Worm (Caenorhabditis elegans) whole organism, midembryonic: ENCODE data around the gene col-38.

Experiments used
- T22C8.4 ChIP-seq: fragments of 200-800 bp; sonication (Bioruptor generic); IDR thresholded peaks from 2 replicates; pipeline ENCODE4 v1.3.6; 2022; ENCODE audit warnings: missing genetic modification characterization, missing compliant biosample characterization
- cog-1 ChIP-seq: sonication (generic microtip); optimal IDR thresholded peaks from 2 replicates; lab custom pipeline; 2016; ENCODE audit warnings: missing genetic modification characterization, missing compliant biosample characterization
- flt-1 ChIP-seq: fragments of 200-800 bp; sonication (Bioruptor generic); IDR thresholded peaks from 2 replicates; pipeline ENCODE4 v1.3.6; 2022; ENCODE audit warnings: missing genetic modification characterization, missing compliant biosample characterization
- klf-2 ChIP-seq: fragments of 200-800 bp; sonication (Bioruptor generic); conservative IDR thresholded peaks from 2 replicates; pipeline ENCODE4 v1.3.6; 2022; ENCODE audit warnings: missing genetic modification reagents, missing genetic modification characterization, missing compliant biosample characterization
- med-1 ChIP-seq: sonication (generic microtip); optimal IDR thresholded peaks from 2 replicates; lab custom pipeline; 2017; ENCODE audit warnings: missing genetic modification characterization, mild to moderate bottlenecking, missing compliant biosample characterization, antibody characterized with exemption, missing genetic modification reagents; ENCODE audit not compliant: insufficient read depth
- ref-1 ChIP-seq: fragments of 200-800 bp; sonication (Bioruptor generic); conservative IDR thresholded peaks from 2 replicates; pipeline ENCODE4 v1.3.6; 2022; ENCODE audit warnings: missing genetic modification reagents, missing genetic modification characterization, missing compliant biosample characterization
- ztf-23 ChIP-seq: fragments of 200-800 bp; sonication (Bioruptor generic); IDR thresholded peaks from 2 replicates; pipeline ENCODE4 v1.3.6; 2022; ENCODE audit warnings: missing genetic modification reagents, missing genetic modification characterization, missing compliant biosample characterization

ce11 chrII:8540412-8540811 is 28.5 kb downstream of the col-38 start, which contains the start of gene pqn-73:
- TF ChIP-seq med-1 (GFP tag; lab: Kevin White, UChicago): no peak
- no peak for TF ChIP-seq flt-1 (GFP tag; lab: Robert Waterston, UW)
- no peak for TF ChIP-seq klf-2 (GFP tag; lab: Robert Waterston, UW)
- no peak for TF ChIP-seq ref-1
- no peak for TF ChIP-seq T22C8.4
- no peak for TF ChIP-seq cog-1 (tag; lab: Kevin White, UChicago)
- TF ChIP-seq ztf-23 (GFP tag; lab: Robert Waterston, UW): no peak
